Fruit fly (Drosophila melanogaster): ENCODE data around the gene Epp.
A peak's percentile ranks its signal among the peaks of the same experiment; 100 is the strongest.

Gene Epp

dm6 chr3R:24010637-24011214 is 18.0 kb upstream of the Epp start:
- TF ChIP-seq Jra (GFP tag; optimal IDR thresholded peaks at IDR 0.05) (no peak), Abd-B (GFP tag; optimal IDR thresholded peaks at IDR 0.05) (no peak), rgr (GFP tag; optimal IDR thresholded peaks at IDR 0.05) (peak; percentile 32), CG32264 (GFP tag; optimal IDR thresholded peaks at IDR 0.05) (no peak), br (GFP tag; optimal IDR thresholded peaks at IDR 0.05) (peak; percentile 5), pan (optimal IDR thresholded peaks at IDR 0.05) (no peak), OdsH (GFP tag; optimal IDR thresholded peaks at IDR 0.05) (peak; percentile 27), tai (GFP tag; optimal IDR thresholded peaks at IDR 0.05) (no peak), usp (GFP tag; optimal IDR thresholded peaks at IDR 0.05) (no peak), fru (GFP tag; optimal IDR thresholded peaks at IDR 0.05) (peak; percentile 21), HLH106 (tag; optimal IDR thresholded peaks at IDR 0.05) (peak; percentile 33), dl (GFP tag; optimal IDR thresholded peaks at IDR 0.05; ENCODE audit: insufficient read depth in 1 of 2, partially characterized antibody in 2 of 2) (no peak), Myc (optimal IDR thresholded peaks at IDR 0.05) (no peak), Sp1 (GFP tag; optimal IDR thresholded peaks at IDR 0.05) (peak; percentile 16), h (GFP tag; optimal IDR thresholded peaks at IDR 0.05) (peak; percentile 49), foxo (GFP tag; optimal IDR thresholded peaks at IDR 0.05) (peak in 1 of 2 experiments; percentile 37), woc (GFP tag; optimal IDR thresholded peaks at IDR 0.05) (no peak), psq (GFP tag; optimal IDR thresholded peaks at IDR 0.05) (peak; percentile 2)

dm6 chr3R:24008887-24009286 is 16.2 kb upstream of the Epp start:
- TF ChIP-seq psq (GFP tag; optimal IDR thresholded peaks at IDR 0.05) (no peak), Rel (GFP tag; optimal IDR thresholded peaks at IDR 0.05) (no peak), Rel (tag; optimal IDR thresholded peaks at IDR 0.05) (no peak), GATAd (GFP tag; optimal IDR thresholded peaks at IDR 0.05) (no peak), N (GFP tag; optimal IDR thresholded peaks at IDR 0.05) (no peak), pan (optimal IDR thresholded peaks at IDR 0.05) (no peak), Jra (GFP tag; optimal IDR thresholded peaks at IDR 0.05) (no peak), usp (GFP tag; optimal IDR thresholded peaks at IDR 0.05) (no peak), Abd-B (GFP tag; optimal IDR thresholded peaks at IDR 0.05) (no peak), sage (GFP tag; optimal IDR thresholded peaks at IDR 0.05) (no peak), OdsH (GFP tag; optimal IDR thresholded peaks at IDR 0.05) (no peak), Sp1 (GFP tag; optimal IDR thresholded peaks at IDR 0.05) (no peak), brk (GFP tag; optimal IDR thresholded peaks at IDR 0.05) (no peak), tai (GFP tag; optimal IDR thresholded peaks at IDR 0.05) (no peak), Dfd (GFP tag; optimal IDR thresholded peaks at IDR 0.05) (no peak), Vsx2 (GFP tag; optimal IDR thresholded peaks at IDR 0.05; ENCODE audit: partially characterized antibody) (no peak), rgr (GFP tag; optimal IDR thresholded peaks at IDR 0.05) (no peak)

dm6 chr3R:24007775-24008506 is 15.2 kb upstream of the Epp start:
- TF ChIP-seq N (GFP tag; optimal IDR thresholded peaks at IDR 0.05) (no peak), br (GFP tag; optimal IDR thresholded peaks at IDR 0.05) (no peak), GATAd (GFP tag; optimal IDR thresholded peaks at IDR 0.05) (no peak), Dfd (GFP tag; optimal IDR thresholded peaks at IDR 0.05) (no peak), Rel (GFP tag; optimal IDR thresholded peaks at IDR 0.05) (no peak), Rel (tag; optimal IDR thresholded peaks at IDR 0.05) (no peak), CG32264 (GFP tag; optimal IDR thresholded peaks at IDR 0.05) (no peak), foxo (GFP tag; optimal IDR thresholded peaks at IDR 0.05) (peak in 1 of 2 experiments; percentile 35)

dm6 chr3R:24006449-24007159 is 13.9 kb upstream of the Epp start:
- peak; percentile 45 for TF ChIP-seq HLH106 (tag; optimal IDR thresholded peaks at IDR 0.05)
- TF ChIP-seq Sp1 (GFP tag; optimal IDR thresholded peaks at IDR 0.05), result peak; percentile 40
- peak; percentile 34 for TF ChIP-seq fru (GFP tag; optimal IDR thresholded peaks at IDR 0.05)
- peak; percentile 68 for TF ChIP-seq Dif (GFP tag; optimal IDR thresholded peaks at IDR 0.05; ENCODE audit: partially characterized antibody)
- no peak for TF ChIP-seq lola (GFP tag; optimal IDR thresholded peaks at IDR 0.05)
- TF ChIP-seq foxo (GFP tag; optimal IDR thresholded peaks at IDR 0.05), result no peak
- TF ChIP-seq Hr83 (GFP tag; optimal IDR thresholded peaks at IDR 0.05; ENCODE audit: poor library complexity, severe bottlenecking), result peak; percentile 70
- peak; percentile 45 for TF ChIP-seq woc (GFP tag; optimal IDR thresholded peaks at IDR 0.05)
- TF ChIP-seq h (GFP tag; optimal IDR thresholded peaks at IDR 0.05), result peak; percentile 46
- no peak for TF ChIP-seq dsf (GFP tag; optimal IDR thresholded peaks at IDR 0.05; ENCODE audit: borderline replicate concordance)
- TF ChIP-seq usp (GFP tag; optimal IDR thresholded peaks at IDR 0.05), result no peak
- TF ChIP-seq sv (GFP tag; optimal IDR thresholded peaks at IDR 0.05), result no peak
- TF ChIP-seq ey (GFP tag; optimal IDR thresholded peaks at IDR 0.05), result no peak
- peak; percentile 99 for TF ChIP-seq Myc (optimal IDR thresholded peaks at IDR 0.05)
- no peak for TF ChIP-seq Jra (GFP tag; optimal IDR thresholded peaks at IDR 0.05)
- no peak for TF ChIP-seq OdsH (GFP tag; optimal IDR thresholded peaks at IDR 0.05)
- no peak for TF ChIP-seq CG32264 (GFP tag; optimal IDR thresholded peaks at IDR 0.05)
- TF ChIP-seq psq (GFP tag; optimal IDR thresholded peaks at IDR 0.05), result peak; percentile 37
- peak; percentile 11 for TF ChIP-seq Vsx2 (GFP tag; optimal IDR thresholded peaks at IDR 0.05; ENCODE audit: partially characterized antibody)
- no peak for TF ChIP-seq Hr78 (GFP tag; optimal IDR thresholded peaks at IDR 0.05)
- no peak for TF ChIP-seq Rel (GFP tag; optimal IDR thresholded peaks at IDR 0.05)
- no peak for TF ChIP-seq Rel (tag; optimal IDR thresholded peaks at IDR 0.05)
- no peak for TF ChIP-seq Abd-B (GFP tag; optimal IDR thresholded peaks at IDR 0.05)
- no peak for TF ChIP-seq Hnf4 (GFP tag; optimal IDR thresholded peaks at IDR 0.05)
- peak; percentile 33 for TF ChIP-seq br (GFP tag; optimal IDR thresholded peaks at IDR 0.05)
- no peak for TF ChIP-seq pan (optimal IDR thresholded peaks at IDR 0.05)
- peak; percentile 43 for TF ChIP-seq jim (GFP tag; optimal IDR thresholded peaks at IDR 0.05)
- peak in 1 of 2 experiments; percentile 9 for TF ChIP-seq dl (GFP tag; optimal IDR thresholded peaks at IDR 0.05; ENCODE audit: insufficient read depth in 1 of 2, partially characterized antibody in 2 of 2)
- TF ChIP-seq brk (GFP tag; optimal IDR thresholded peaks at IDR 0.05), result no peak

Data from whole organism, wandering third instar larva.